Fruit fly (Drosophila melanogaster) whole organism, pupa: ENCODE results near the gene srw.

Experiments used
- CG10348 ChIP-seq: fragments of 200-800 bp; sonication (Bioruptor generic); IDR thresholded peaks from 2 replicates; pipeline ENCODE4 v1.3.6; 2022; ENCODE audit warnings: missing biosample characterization, missing genetic modification characterization
- CG12605 ChIP-seq: fragments of 200-800 bp; sonication (Bioruptor generic); IDR thresholded peaks from 2 replicates; pipeline ENCODE4 v1.3.6; 2022; ENCODE audit warnings: missing biosample characterization, missing genetic modification characterization
- CG13204 ChIP-seq: fragments of 200-800 bp; sonication (Bioruptor generic); optimal IDR thresholded peaks from 2 replicates; lab custom pipeline; 2018; ENCODE audit warnings: missing biosample characterization, mild to moderate bottlenecking, missing genetic modification characterization, moderate library complexity
- CG14655 ChIP-seq: fragments of 200-800 bp; sonication (Bioruptor generic); optimal IDR thresholded peaks from 3 replicates; lab custom pipeline; 2017; ENCODE audit warnings: mild to moderate bottlenecking, missing biosample characterization, missing genetic modification reagents, missing genetic modification characterization
- CG15710 ChIP-seq: fragments of 200-800 bp; sonication (Bioruptor generic); optimal IDR thresholded peaks from 2 replicates; lab custom pipeline; 2018; ENCODE audit warnings: missing biosample characterization, mild to moderate bottlenecking, missing genetic modification characterization, moderate library complexity
- CG17806 ChIP-seq: fragments of 200-800 bp; sonication (Bioruptor generic); optimal IDR thresholded peaks from 2 replicates; lab custom pipeline; 2018; ENCODE audit warnings: missing biosample characterization, mild to moderate bottlenecking, missing genetic modification characterization, moderate library complexity
- CG32121 ChIP-seq: fragments of 200-800 bp; sonication (Bioruptor generic); IDR thresholded peaks from 2 replicates; pipeline ENCODE4 v1.3.6; 2022; ENCODE audit warnings: missing biosample characterization, missing genetic modification characterization
- CG34367 ChIP-seq: fragments of 200-800 bp; sonication (Bioruptor generic); optimal IDR thresholded peaks from 2 replicates; lab custom pipeline; 2018; ENCODE audit warnings: missing biosample characterization, mild to moderate bottlenecking, missing genetic modification characterization
- CG4496 ChIP-seq: fragments of 200-800 bp; sonication (Bioruptor generic); IDR thresholded peaks from 3 replicates; pipeline ENCODE4 v1.3.6; 2022; ENCODE audit warnings: missing biosample characterization, missing genetic modification characterization
- CG8159 ChIP-seq: fragments of 200-800 bp; sonication (Bioruptor generic); optimal IDR thresholded peaks from 3 replicates; lab custom pipeline; 2018; ENCODE audit warnings: missing biosample characterization, mild to moderate bottlenecking, missing genetic modification characterization, moderate library complexity
- CG8301 ChIP-seq: fragments of 200-800 bp; sonication (Bioruptor generic); optimal IDR thresholded peaks from 2 replicates; lab custom pipeline; 2018; ENCODE audit warnings: missing biosample characterization, mild to moderate bottlenecking, missing genetic modification characterization
- CG9948 ChIP-seq: fragments of 200-800 bp; sonication (Bioruptor generic); optimal IDR thresholded peaks from 2 replicates; lab custom pipeline; 2018; ENCODE audit warnings: missing biosample characterization, mild to moderate bottlenecking, missing genetic modification characterization, moderate library complexity
- D1 ChIP-seq: fragments of 200-800 bp; sonication (Bioruptor generic); optimal IDR thresholded peaks from 2 replicates; lab custom pipeline; 2018; ENCODE audit warnings: missing biosample characterization, mild to moderate bottlenecking, missing genetic modification characterization, moderate library complexity
- EcR ChIP-seq: fragments of 200-800 bp; sonication (Bioruptor generic); optimal IDR thresholded peaks from 3 replicates; lab custom pipeline; 2019; ENCODE audit warnings: missing biosample characterization, missing genetic modification characterization, mild to moderate bottlenecking, moderate library complexity, missing genetic modification reagents
- Ets98B ChIP-seq: fragments of 200-800 bp; sonication (Bioruptor generic); IDR thresholded peaks from 2 replicates; pipeline ENCODE4 v1.3.6; 2022; ENCODE audit warnings: missing biosample characterization, missing genetic modification characterization
- Pif1A ChIP-seq: fragments of 200-800 bp; sonication (Bioruptor generic); optimal IDR thresholded peaks from 3 replicates; lab custom pipeline; 2016; ENCODE audit warnings: missing biosample characterization, missing genetic modification characterization
- Pif1B ChIP-seq: fragments of 200-800 bp; sonication (Bioruptor generic); optimal IDR thresholded peaks from 3 replicates; lab custom pipeline; 2016; ENCODE audit warnings: missing biosample characterization, missing genetic modification characterization
- Snoo ChIP-seq: fragments of 200-800 bp; sonication (Bioruptor generic); optimal IDR thresholded peaks from 3 replicates; lab custom pipeline; 2017; ENCODE audit warnings: missing biosample characterization, mild to moderate bottlenecking, missing genetic modification characterization, inconsistent platforms
- fd96Ca ChIP-seq: fragments of 200-800 bp; sonication (Bioruptor generic); IDR thresholded peaks from 3 replicates; pipeline ENCODE4 v1.3.6; 2022; ENCODE audit warnings: missing biosample characterization, missing genetic modification characterization
- gl ChIP-seq: fragments of 200-800 bp; sonication (Bioruptor generic); optimal IDR thresholded peaks from 2 replicates; lab custom pipeline; 2018; ENCODE audit warnings: missing biosample characterization, mild to moderate bottlenecking, missing genetic modification characterization
- rn ChIP-seq: fragments of 200-800 bp; sonication (Bioruptor generic); IDR thresholded peaks from 2 replicates; pipeline ENCODE4 v1.3.6; 2022; ENCODE audit warnings: missing biosample characterization, missing genetic modification characterization

The srw gene

DNA sequence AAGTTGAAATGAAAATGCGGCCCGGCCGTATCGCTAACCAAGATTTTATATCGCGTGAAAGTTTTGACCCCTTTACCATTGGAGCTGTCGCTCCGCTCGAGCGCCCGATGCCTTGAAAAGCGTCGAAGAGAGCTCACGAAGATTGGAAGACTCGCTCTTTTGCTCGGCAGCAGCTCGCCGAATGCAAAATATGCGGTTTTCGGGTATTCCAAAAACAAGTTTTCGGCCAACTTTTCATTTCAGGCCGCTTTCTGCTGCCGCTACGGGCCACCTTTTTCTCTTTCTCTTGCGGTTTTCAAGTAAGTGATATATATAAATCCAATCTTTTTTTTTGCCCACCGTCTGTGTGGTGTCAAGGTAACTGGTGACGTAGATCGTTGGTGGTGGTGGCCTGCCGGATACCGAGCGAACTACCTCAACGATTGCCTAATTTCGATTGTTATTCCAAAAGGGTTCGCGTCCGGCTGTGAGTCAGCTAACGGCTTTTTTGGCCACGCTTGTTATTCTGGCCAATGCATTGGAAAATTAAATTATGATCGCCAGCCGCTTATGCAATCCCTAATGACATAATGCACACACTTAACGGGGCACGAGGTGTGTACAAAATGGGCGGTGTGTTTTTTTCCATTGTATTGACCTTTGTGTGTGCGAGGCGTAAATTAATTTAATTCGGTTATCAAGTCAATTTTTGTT is 24.6 kb upstream of the srw start, which contains the start of gene dyl:
dyl (minus strand) TSS at position 28 of the 693 bp plus-strand sequence.
- TF ChIP-seq CG14655 (GFP tag; lab: Kevin White, UChicago) (no peak), Snoo (peak; percentile 47), CG8301 (tag; lab: Kevin White, UChicago) (no peak), CG4496 (GFP tag; lab: Robert Waterston, UW) (0 out of 3 replicates have a peak, but pooled peaks have one; percentile 9), Pif1B (GFP tag; lab: Kevin White, UChicago) (no peak), CG13204 (no peak), Pif1A (GFP tag; lab: Kevin White, UChicago) (no peak), CG15710 (no peak), Ets98B (no peak)
- TF ChIP-seq, all 21 proteins: peak for 2

dm6 chr3L:4304244-4304959 is 21.1 kb upstream of the srw start:
- TF ChIP-seq CG13204 (peak; percentile 48), CG17806 (peak; percentile 76), CG9948 (peak; percentile 48), CG8301 (tag; lab: Kevin White, UChicago) (peak; percentile 93), D1 (tag; lab: Kevin White, UChicago) (peak; percentile 36), CG8159 (tag; lab: Kevin White, UChicago) (peak; percentile 69), CG12605 (peak; percentile 89), CG14655 (GFP tag; lab: Kevin White, UChicago) (peak; percentile 89), fd96Ca (GFP tag; lab: Robert Waterston, UW) (peak; percentile 92), CG4496 (GFP tag; lab: Robert Waterston, UW) (peak; percentile 95), CG15710 (peak; percentile 80), EcR (GFP tag; lab: Kevin White, UChicago) (no peak), Pif1B (GFP tag; lab: Kevin White, UChicago) (peak; percentile 85), CG34367 (peak; percentile 72), CG32121 (GFP tag; lab: Robert Waterston, UW) (peak; percentile 95), gl (tag; lab: Kevin White, UChicago) (peak; percentile 47), Snoo (peak; percentile 80), Pif1A (GFP tag; lab: Kevin White, UChicago) (peak; percentile 90), rn (GFP tag; lab: Robert Waterston, UW) (peak; percentile 77), CG10348 (GFP tag; lab: Robert Waterston, UW) (peak; percentile 69; the same call in 1 of the 2 replicates), Ets98B (peak; percentile 96)
- TF ChIP-seq, all 21 proteins: peak for 20

DNA sequence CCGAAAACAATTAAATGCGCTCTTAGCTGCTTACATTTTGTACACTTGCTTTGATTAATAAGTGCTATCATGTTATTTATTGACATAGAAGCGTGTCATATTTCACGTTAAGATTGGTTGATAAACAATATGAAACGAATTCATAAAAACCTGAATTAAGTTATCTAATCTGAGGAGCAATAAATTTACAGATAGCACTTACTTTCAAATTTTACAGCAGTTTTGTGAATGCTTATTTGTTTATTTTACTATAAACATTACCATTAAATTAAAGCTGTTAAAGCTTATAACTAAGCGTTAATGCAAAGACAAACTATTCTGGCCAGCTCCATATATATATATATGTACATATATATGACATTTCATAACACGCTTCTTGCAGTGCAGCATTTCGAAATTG is 18.8 kb upstream of the srw start:
- TF ChIP-seq Snoo, result no peak
- TF ChIP-seq CG32121 (GFP tag; lab: Robert Waterston, UW), result no peak
- 0 out of 2 replicates have a peak, but pooled peaks have one; percentile 18 for TF ChIP-seq Ets98B
- TF ChIP-seq D1 (tag; lab: Kevin White, UChicago), result no peak

DNA sequence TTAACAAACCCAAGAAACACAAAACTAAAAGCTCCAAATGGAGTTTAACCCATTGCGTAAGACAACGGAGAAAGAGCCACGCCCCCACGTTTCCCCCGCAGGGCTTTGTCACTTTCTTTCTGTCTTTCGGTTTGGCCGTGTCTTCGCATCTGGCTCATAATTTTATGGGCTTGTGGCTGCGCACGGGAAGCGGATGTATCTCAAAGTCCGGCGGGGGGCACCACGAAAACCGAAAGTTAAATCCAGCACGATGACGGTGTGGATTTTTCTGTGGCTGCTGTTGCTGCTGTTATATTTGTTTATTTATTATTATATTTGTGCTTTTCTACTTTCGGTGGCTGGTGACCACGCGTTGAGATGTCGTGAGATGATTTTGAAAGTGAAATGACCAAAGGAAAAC is 13.5 kb upstream of the srw start:
- TF ChIP-seq CG8159 (tag; lab: Kevin White, UChicago) (no peak), CG9948 (no peak), EcR (GFP tag; lab: Kevin White, UChicago) (no peak), CG14655 (GFP tag; lab: Kevin White, UChicago) (no peak), CG32121 (GFP tag; lab: Robert Waterston, UW) (no peak), Ets98B (no peak), fd96Ca (GFP tag; lab: Robert Waterston, UW) (no peak), CG8301 (tag; lab: Kevin White, UChicago) (no peak)

DNA sequence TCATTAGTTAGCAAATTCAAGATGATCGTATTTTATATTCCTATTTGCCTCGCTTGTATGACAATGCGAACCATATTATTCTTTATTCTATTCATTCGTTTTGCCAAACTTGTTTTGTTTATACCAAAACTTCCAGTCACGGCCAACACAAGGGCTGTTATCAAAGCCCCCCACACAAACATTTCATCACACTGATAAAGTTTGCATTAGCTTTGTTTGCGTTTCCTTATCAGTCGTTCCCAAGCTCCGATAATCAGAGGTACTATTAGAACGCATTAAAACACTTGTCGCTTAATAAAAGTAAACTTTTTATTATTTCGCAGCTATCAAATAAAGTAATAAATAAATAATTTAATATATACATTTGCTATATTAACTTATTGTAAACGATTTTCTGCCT is 10.4 kb upstream of the srw start:
- TF ChIP-seq Ets98B (no peak), Pif1B (GFP tag; lab: Kevin White, UChicago) (no peak), gl (tag; lab: Kevin White, UChicago) (no peak), CG32121 (GFP tag; lab: Robert Waterston, UW) (no peak), CG12605 (no peak), EcR (GFP tag; lab: Kevin White, UChicago) (no peak), Snoo (no peak), rn (GFP tag; lab: Robert Waterston, UW) (no peak), CG15710 (no peak), CG9948 (no peak), fd96Ca (GFP tag; lab: Robert Waterston, UW) (no peak)
- TF ChIP-seq, all 21 proteins: peak for 0

DNA sequence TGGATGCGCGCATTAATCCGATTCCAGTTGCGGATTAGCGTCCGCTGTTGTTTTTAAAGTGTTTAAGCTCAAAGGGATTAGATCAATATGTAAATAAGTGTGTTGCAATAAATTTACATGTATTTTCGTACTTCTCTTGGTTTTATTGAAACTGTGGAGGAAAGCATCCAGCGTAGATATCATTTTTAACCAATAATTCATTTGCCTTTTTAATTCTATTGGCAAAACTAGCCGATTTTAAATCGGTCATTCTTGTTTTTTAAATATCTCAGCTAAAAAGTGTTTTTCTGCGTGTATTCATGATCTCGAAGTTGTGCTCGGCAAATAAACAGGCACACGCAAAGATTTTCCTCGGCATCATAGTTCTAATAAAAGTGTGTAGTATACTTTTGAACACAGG is 10.0 kb upstream of the srw start:
- 0 out of 3 replicates have a peak, but pooled peaks have one; percentile 12 for TF ChIP-seq CG4496 (GFP tag; lab: Robert Waterston, UW)
- TF ChIP-seq fd96Ca (GFP tag; lab: Robert Waterston, UW), result no peak
- TF ChIP-seq CG8301 (tag; lab: Kevin White, UChicago), result no peak
